Fruit fly (Drosophila melanogaster): ENCODE measurements around the gene kat-60L1.

kat-60L1 gene

dm6 chr3R:5778731-5779593 lies 2.6 kb upstream of the kat-60L1 start, which contains the start of gene jagn:
Gene jagn, plus strand, starts transcription at chr3R:5779315.
- TF ChIP-seq Dll (optimal IDR thresholded peaks at IDR 0.05): peak; percentile 65
- TF ChIP-seq pan (optimal IDR thresholded peaks at IDR 0.05): no peak
- no peak for TF ChIP-seq CG8478 (optimal IDR thresholded peaks at IDR 0.05)
- TF ChIP-seq psq (optimal IDR thresholded peaks at IDR 0.05): no peak

dm6 chr3R:5780976-5781375 lies 586 bp upstream of the kat-60L1 start, which contains the start of gene CG2082:
Gene CG2082, minus strand, starts transcription at chr3R:5781076.
- TF ChIP-seq psq (optimal IDR thresholded peaks at IDR 0.05) (no peak), CG8478 (optimal IDR thresholded peaks at IDR 0.05) (no peak), EcR (GFP tag; optimal IDR thresholded peaks at IDR 0.05) (no peak), pan (optimal IDR thresholded peaks at IDR 0.05) (no peak), usp (GFP tag; optimal IDR thresholded peaks at IDR 0.05) (no peak), Dll (optimal IDR thresholded peaks at IDR 0.05) (no peak)

dm6 chr3R:5789025-5789953 lies 7.7 kb downstream of the kat-60L1 start, which contains the start of the genes Hat1 and Rpn5:
Gene Hat1, minus strand, starts transcription at chr3R:5789384.
Gene Rpn5, plus strand, starts transcription at chr3R:5789493.
- TF ChIP-seq usp (GFP tag; optimal IDR thresholded peaks at IDR 0.05): no peak
- no peak for TF ChIP-seq pan (optimal IDR thresholded peaks at IDR 0.05)
- TF ChIP-seq Dll (optimal IDR thresholded peaks at IDR 0.05): no peak
- no peak for TF ChIP-seq EcR (GFP tag; optimal IDR thresholded peaks at IDR 0.05)
- TF ChIP-seq psq (optimal IDR thresholded peaks at IDR 0.05): no peak
- no peak for TF ChIP-seq CG8478 (optimal IDR thresholded peaks at IDR 0.05)

- TF ChIP-seq pan (optimal IDR thresholded peaks at IDR 0.05) (no peak), EcR (GFP tag; optimal IDR thresholded peaks at IDR 0.05) (no peak), psq (optimal IDR thresholded peaks at IDR 0.05) (no peak), Dll (optimal IDR thresholded peaks at IDR 0.05) (no peak), usp (GFP tag; optimal IDR thresholded peaks at IDR 0.05) (no peak)
These were observed 9.9 kb downstream of the kat-60L1 start, which contains the start of gene Hpf1 for dm6 chr3R:5791497-5791896. Gene Hpf1, plus strand, starts transcription at chr3R:5791879.

- no peak for TF ChIP-seq CG8478 (optimal IDR thresholded peaks at IDR 0.05)
These were observed 12.9 kb downstream of the kat-60L1 start, which contains the start of the genes PSMG1 and CG10979 for dm6 chr3R:5794267-5795089. Gene PSMG1, minus strand, starts transcription at chr3R:5794317. Gene CG10979, plus strand, starts transcription at chr3R:5794705.

dm6 chr3R:5797709-5798108 lies 16.1 kb downstream of the kat-60L1 start:
- no peak for TF ChIP-seq pan (optimal IDR thresholded peaks at IDR 0.05)
- TF ChIP-seq EcR (GFP tag; optimal IDR thresholded peaks at IDR 0.05): no peak
- TF ChIP-seq psq (optimal IDR thresholded peaks at IDR 0.05): no peak
- no peak for TF ChIP-seq Dll (optimal IDR thresholded peaks at IDR 0.05)
- no peak for TF ChIP-seq usp (GFP tag; optimal IDR thresholded peaks at IDR 0.05)
- TF ChIP-seq CG8478 (optimal IDR thresholded peaks at IDR 0.05): no peak

dm6 chr3R:5801703-5802436 lies 20.3 kb downstream of the kat-60L1 start, which contains the start of gene CG11000:
Gene CG11000, plus strand, starts transcription at chr3R:5802328.
- TF ChIP-seq psq (optimal IDR thresholded peaks at IDR 0.05) (no peak), EcR (GFP tag; optimal IDR thresholded peaks at IDR 0.05) (no peak), Dll (optimal IDR thresholded peaks at IDR 0.05) (no peak), usp (GFP tag; optimal IDR thresholded peaks at IDR 0.05) (no peak)

- TF ChIP-seq psq (optimal IDR thresholded peaks at IDR 0.05): no peak
These were observed 31.6 kb downstream of the kat-60L1 start, which contains the start of gene CG42675 for dm6 chr3R:5813157-5813659. Gene CG42675, plus strand, starts transcription at chr3R:5813609.

dm6 chr3R:5821243-5821642 lies 39.7 kb downstream of the kat-60L1 start, which contains the start of gene Hpr1:
Gene Hpr1, minus strand, starts transcription at chr3R:5821440.
- TF ChIP-seq psq (optimal IDR thresholded peaks at IDR 0.05): no peak
- no peak for TF ChIP-seq usp (GFP tag; optimal IDR thresholded peaks at IDR 0.05)
- no peak for TF ChIP-seq CG8478 (optimal IDR thresholded peaks at IDR 0.05)
- no peak for TF ChIP-seq pan (optimal IDR thresholded peaks at IDR 0.05)
- TF ChIP-seq EcR (GFP tag; optimal IDR thresholded peaks at IDR 0.05): no peak
- TF ChIP-seq Dll (optimal IDR thresholded peaks at IDR 0.05): no peak

dm6 chr3R:5821750-5822149 lies 40.2 kb downstream of the kat-60L1 start, which contains the start of gene CG46303:
Gene CG46303, plus strand, starts transcription at chr3R:5821972.
- TF ChIP-seq CG8478 (optimal IDR thresholded peaks at IDR 0.05): no peak
- TF ChIP-seq Dll (optimal IDR thresholded peaks at IDR 0.05): no peak
- TF ChIP-seq pan (optimal IDR thresholded peaks at IDR 0.05): no peak
- no peak for TF ChIP-seq usp (GFP tag; optimal IDR thresholded peaks at IDR 0.05)
- no peak for TF ChIP-seq EcR (GFP tag; optimal IDR thresholded peaks at IDR 0.05)
- no peak for TF ChIP-seq psq (optimal IDR thresholded peaks at IDR 0.05)
